Worm (Caenorhabditis elegans) whole organism, young adult: ENCODE data around the gene F40G9.17.

Experiments used
- B0336.3 ChIP-seq: fragments of 200-800 bp; sonication (Bioruptor generic); IDR thresholded peaks from 2 replicates; pipeline ENCODE4 v1.3.6; 2022; ENCODE audit warnings: missing genetic modification characterization, missing compliant biosample characterization
- D2030.7 ChIP-seq: fragments of 200-800 bp; sonication (Bioruptor generic); IDR thresholded peaks from 2 replicates; pipeline ENCODE4 v1.3.6; 2022; ENCODE audit warnings: missing genetic modification reagents, missing genetic modification characterization, missing compliant biosample characterization
- F23B12.7 ChIP-seq: sonication (generic microtip); optimal IDR thresholded peaks from 2 replicates; lab custom pipeline; 2017; ENCODE audit warnings: missing genetic modification characterization, mild to moderate bottlenecking, missing compliant biosample characterization, antibody characterized with exemption, moderate library complexity; ENCODE audit not compliant: insufficient read depth
- F55B11.4 ChIP-seq: sonication (generic microtip); optimal IDR thresholded peaks from 2 replicates; lab custom pipeline; 2016; ENCODE audit warnings: missing compliant biosample characterization, missing genetic modification characterization, borderline replicate concordance; ENCODE audit not compliant: insufficient read depth
- K11D2.4 ChIP-seq: fragments of 200-800 bp; sonication (Bioruptor generic); IDR thresholded peaks from 2 replicates; pipeline ENCODE4 v1.3.6; 2022; ENCODE audit warnings: missing genetic modification reagents, missing genetic modification characterization, missing compliant biosample characterization
- K12H6.12 ChIP-seq: fragments of 200-800 bp; sonication (Bioruptor generic); optimal IDR thresholded peaks from 2 replicates; lab custom pipeline; 2018; ENCODE audit warnings: mild to moderate bottlenecking, missing genetic modification characterization, missing compliant biosample characterization
- Y53F4B.3 ChIP-seq: fragments of 200-800 bp; sonication (Bioruptor generic); IDR thresholded peaks from 2 replicates; pipeline ENCODE4 v1.3.6; 2022; ENCODE audit warnings: missing genetic modification reagents, missing genetic modification characterization, missing compliant biosample characterization
- Y56A3A.18 ChIP-seq: fragments of 200-800 bp; sonication (Bioruptor generic); IDR thresholded peaks from 2 replicates; pipeline ENCODE4 v1.3.6; 2022; ENCODE audit warnings: missing genetic modification reagents, missing genetic modification characterization, missing compliant biosample characterization
- Y67H2A.10 ChIP-seq: fragments of 200-800 bp; sonication (Bioruptor generic); conservative IDR thresholded peaks from 2 replicates; pipeline ENCODE4 v1.3.6; 2022; ENCODE audit warnings: missing genetic modification reagents, missing genetic modification characterization, missing compliant biosample characterization
- aptf-3 ChIP-seq: fragments of 200-800 bp; sonication (Bioruptor generic); IDR thresholded peaks from 2 replicates; pipeline ENCODE4 v1.3.6; 2022; ENCODE audit warnings: missing genetic modification characterization, missing compliant biosample characterization
- attf-3 ChIP-seq: fragments of 200-800 bp; sonication (Bioruptor generic); conservative IDR thresholded peaks from 2 replicates; pipeline ENCODE4 v1.3.6; 2022; ENCODE audit warnings: missing genetic modification reagents, missing genetic modification characterization, missing compliant biosample characterization
- attf-5 ChIP-seq: fragments of 200-800 bp; sonication (Bioruptor generic); optimal IDR thresholded peaks from 2 replicates; lab custom pipeline; 2018; ENCODE audit warnings: mild to moderate bottlenecking, missing genetic modification characterization, missing compliant biosample characterization
- attf-6 ChIP-seq: fragments of 200-800 bp; sonication (Bioruptor generic); IDR thresholded peaks from 2 replicates; pipeline ENCODE4 v1.3.6; 2022; ENCODE audit warnings: missing genetic modification reagents, missing genetic modification characterization, missing compliant biosample characterization
- bed-2 ChIP-seq: fragments of 200-800 bp; sonication (Bioruptor generic); IDR thresholded peaks from 2 replicates; pipeline ENCODE4 v1.3.6; 2022; ENCODE audit warnings: missing genetic modification reagents, missing genetic modification characterization, missing compliant biosample characterization
- cebp-1 ChIP-seq, 2 experiments: fragments of 200-800 bp in 1 of 2; sonication (Bioruptor generic) in 1 of 2; sonication (generic microtip) in 1 of 2; IDR thresholded peaks in 1 of 2; optimal IDR thresholded peaks in 1 of 2; 2 replicates each; pipeline versions ENCODE4 v1.3.6 to Lab custom; 2017 to 2022; ENCODE audit warnings: missing compliant biosample characterization in 2 of 2, missing genetic modification characterization in 2 of 2, mild to moderate bottlenecking in 1 of 2, missing genetic modification reagents in 1 of 2, moderate library complexity in 1 of 2
- ceh-100 ChIP-seq: fragments of 200-800 bp; sonication (Bioruptor generic); IDR thresholded peaks from 2 replicates; pipeline ENCODE4 v1.3.6; 2022; ENCODE audit warnings: missing genetic modification reagents, missing genetic modification characterization, missing compliant biosample characterization
- die-1 ChIP-seq: sonication (generic microtip); optimal IDR thresholded peaks from 2 replicates; lab custom pipeline; 2016; ENCODE audit warnings: missing genotype, mild to moderate bottlenecking, missing genetic modification characterization, missing compliant biosample characterization
- dpl-1 ChIP-seq: fragments of 150-350 bp; optimal IDR thresholded peaks from 2 replicates; lab custom pipeline; 2014; ENCODE audit warnings: missing biosample characterization, missing genetic modification reagents, missing genetic modification characterization
- egl-18 ChIP-seq: fragments of 200-800 bp; sonication (Bioruptor generic); IDR thresholded peaks from 2 replicates; pipeline ENCODE4 v1.3.6; 2022; ENCODE audit warnings: missing genetic modification reagents, missing genetic modification characterization, missing compliant biosample characterization
- gei-17 ChIP-seq: fragments of 200-800 bp; sonication (Bioruptor generic); optimal IDR thresholded peaks from 2 replicates; lab custom pipeline; 2018; ENCODE audit warnings: mild to moderate bottlenecking, missing genetic modification characterization, missing compliant biosample characterization
- hmg-1.2 ChIP-seq: fragments of 200-800 bp; sonication (Bioruptor generic); IDR thresholded peaks from 2 replicates; pipeline ENCODE4 v1.3.6; 2022; ENCODE audit warnings: missing genetic modification reagents, missing genetic modification characterization, missing compliant biosample characterization
- hrde-1 ChIP-seq: sonication (generic microtip); optimal IDR thresholded peaks from 2 replicates; lab custom pipeline; 2016; ENCODE audit warnings: missing genetic modification characterization, mild to moderate bottlenecking, missing compliant biosample characterization, moderate library complexity, missing genotype, missing genetic modification reagents, borderline replicate concordance
- lag-1 ChIP-seq: fragments of 200-800 bp; sonication (Bioruptor generic); IDR thresholded peaks from 2 replicates; pipeline ENCODE4 v1.3.6; 2022; ENCODE audit warnings: missing genetic modification reagents, missing genetic modification characterization, missing compliant biosample characterization
- lsl-1 ChIP-seq: fragments of 200-800 bp; sonication (Bioruptor generic); optimal IDR thresholded peaks from 2 replicates; lab custom pipeline; 2018; ENCODE audit warnings: mild to moderate bottlenecking, missing genetic modification characterization, moderate library complexity, missing compliant biosample characterization
- madf-6 ChIP-seq: fragments of 200-800 bp; sonication (Bioruptor generic); IDR thresholded peaks from 2 replicates; pipeline ENCODE4 v1.3.6; 2022; ENCODE audit warnings: missing genetic modification reagents, missing genetic modification characterization, missing compliant biosample characterization
- mes-4 ChIP-seq: sonication (generic microtip); optimal IDR thresholded peaks from 2 replicates; lab custom pipeline; 2016; ENCODE audit warnings: missing genotype, missing genetic modification characterization, missing compliant biosample characterization
- nfya-2 ChIP-seq: fragments of 200-800 bp; sonication (Bioruptor generic); IDR thresholded peaks from 2 replicates; pipeline ENCODE4 v1.3.6; 2022; ENCODE audit warnings: missing genetic modification reagents, missing genetic modification characterization, missing compliant biosample characterization
- nhr-80 ChIP-seq: sonication (generic microtip); optimal IDR thresholded peaks from 2 replicates; lab custom pipeline; 2016; ENCODE audit warnings: missing genetic modification characterization, missing compliant biosample characterization
- pbrm-1 ChIP-seq: fragments of 200-800 bp; sonication (Bioruptor generic); IDR thresholded peaks from 2 replicates; pipeline ENCODE4 v1.3.6; 2022; ENCODE audit warnings: missing genetic modification reagents, missing genetic modification characterization, missing compliant biosample characterization
- rpc-1 ChIP-seq, 2 experiments: fragments of 150-350 bp in 1 of 2; sonication (generic microtip) in 1 of 2; optimal IDR thresholded peaks; 2 replicates each; lab custom pipeline; 2014 to 2018; ENCODE audit warnings: missing biosample characterization in 1 of 2, missing genetic modification characterization in 1 of 2, missing genetic modification reagents in 1 of 2, missing genotype in 1 of 2
- sdz-38 ChIP-seq: sonication (generic microtip); optimal IDR thresholded peaks from 2 replicates; lab custom pipeline; 2016; ENCODE audit warnings: missing genotype, missing genetic modification characterization, missing compliant biosample characterization
- snpc-1.1 ChIP-seq: sonication (generic microtip); optimal IDR thresholded peaks from 2 replicates; lab custom pipeline; 2017; ENCODE audit warnings: missing genetic modification characterization, mild to moderate bottlenecking, missing compliant biosample characterization, antibody characterized with exemption, moderate library complexity, missing genotype, missing genetic modification reagents; ENCODE audit not compliant: insufficient read depth
- snpc-1.3 ChIP-seq: sonication (generic microtip); optimal IDR thresholded peaks from 2 replicates; lab custom pipeline; 2017; ENCODE audit warnings: missing genetic modification characterization, mild to moderate bottlenecking, missing compliant biosample characterization, antibody characterized with exemption, moderate library complexity, missing genotype, missing genetic modification reagents; ENCODE audit not compliant: insufficient read depth
- snpc-4 ChIP-seq, 5 experiments: fragments of 150-350 bp in 1 of 5; sonication (generic microtip) in 4 of 5; optimal IDR thresholded peaks; 2 replicates each; lab custom pipeline; 2014 to 2018; ENCODE audit warnings: missing genetic modification characterization in 5 of 5, missing biosample characterization in 3 of 5, antibody characterized with exemption in 2 of 5, mild to moderate bottlenecking in 2 of 5, missing compliant biosample characterization in 2 of 5, missing genotype in 2 of 5, moderate library complexity in 2 of 5, missing genetic modification reagents in 1 of 5
- somi-1 ChIP-seq: fragments of 200-800 bp; sonication (Bioruptor generic); optimal IDR thresholded peaks from 2 replicates; lab custom pipeline; 2018; ENCODE audit warnings: mild to moderate bottlenecking, missing genetic modification characterization, missing compliant biosample characterization
- sptf-2 ChIP-seq: fragments of 200-800 bp; sonication (Bioruptor generic); optimal IDR thresholded peaks from 2 replicates; lab custom pipeline; 2018; ENCODE audit warnings: mild to moderate bottlenecking, missing genetic modification characterization, missing compliant biosample characterization
- zfh-2 ChIP-seq: fragments of 200-800 bp; sonication (Bioruptor generic); conservative IDR thresholded peaks from 2 replicates; pipeline ENCODE4 v1.3.6; 2022; ENCODE audit warnings: missing genetic modification reagents, missing genetic modification characterization, missing compliant biosample characterization
- zim-3 ChIP-seq: sonication (generic microtip); optimal IDR thresholded peaks from 2 replicates; lab custom pipeline; 2017; ENCODE audit warnings: mild to moderate bottlenecking, missing genetic modification characterization, moderate library complexity, missing compliant biosample characterization
- ztf-6 ChIP-seq: fragments of 200-800 bp; sonication (Bioruptor generic); IDR thresholded peaks from 2 replicates; pipeline ENCODE4 v1.3.6; 2022; ENCODE audit warnings: missing genetic modification reagents, missing genetic modification characterization, missing compliant biosample characterization

F40G9.17 gene

ce11 chrIII:184335-184734 lies 9.9 kb upstream of the F40G9.17 start:
- no peak for TF ChIP-seq pbrm-1
- TF ChIP-seq nfya-2 (GFP tag; lab: Robert Waterston, UW) = no peak
- no peak for TF ChIP-seq K12H6.12 (tag; lab: Kevin White, UChicago)
- TF ChIP-seq Y53F4B.3 (GFP tag; lab: Robert Waterston, UW) = no peak
- TF ChIP-seq ztf-6 (GFP tag; lab: Robert Waterston, UW) = no peak
- no peak for TF ChIP-seq egl-18 (GFP tag; lab: Robert Waterston, UW)
- no peak for TF ChIP-seq somi-1 (GFP tag; lab: Kevin White, UChicago)
- TF ChIP-seq sdz-38 (tag; lab: Kevin White, UChicago) = no peak
- TF ChIP-seq F55B11.4 (tag; lab: Kevin White, UChicago) = no peak
- no peak for TF ChIP-seq ceh-100 (GFP tag; lab: Robert Waterston, UW)

DNA sequence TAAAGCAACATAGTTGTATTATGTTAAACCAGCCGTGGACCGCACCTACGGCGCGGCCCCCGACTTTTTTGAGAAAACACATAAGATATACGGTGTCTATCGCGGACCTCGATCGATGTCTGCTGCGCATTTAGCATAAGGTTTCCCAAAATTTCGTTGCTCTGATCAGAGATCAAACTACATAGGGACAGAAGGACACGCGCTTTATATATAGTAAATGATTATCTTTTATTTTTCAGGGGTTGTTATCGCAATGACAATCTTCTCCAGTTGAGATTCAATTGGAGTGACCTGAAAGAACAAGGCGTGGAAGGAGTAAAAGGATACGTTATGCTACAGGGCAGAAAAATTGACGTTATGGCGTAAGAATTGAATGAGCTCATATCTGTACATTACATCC lies 8.4 kb upstream of the F40G9.17 start:
- 0 out of 2 replicates have a peak, but pooled peaks have one; percentile 31 for TF ChIP-seq B0336.3 (GFP tag; lab: Robert Waterston, UW)
- TF ChIP-seq D2030.7 = 0 out of 2 replicates have a peak, but pooled peaks have one; percentile 13
- TF ChIP-seq attf-6 (GFP tag; lab: Robert Waterston, UW) = peak; percentile 53; the same call in 1 of the 2 replicates
- TF ChIP-seq snpc-1.1 (tag; lab: Kevin White, UChicago) = peak; percentile 75
- 0 out of 2 replicates have a peak, but pooled peaks have one; percentile 8 for TF ChIP-seq Y56A3A.18 (GFP tag; lab: Robert Waterston, UW)
- peak; percentile 49 for TF ChIP-seq hmg-1.2 (GFP tag; lab: Robert Waterston, UW)
- 0 out of 2 replicates have a peak, but pooled peaks have one; percentile 32 for TF ChIP-seq pbrm-1
- TF ChIP-seq snpc-4 (GFP tag; optimal IDR thresholded peaks at IDR 0.05; lab: Kevin White, UChicago) = peak; percentile 32
- peak in 2 of 4 experiments; percentile 87 to 90 for TF ChIP-seq snpc-4 (tag; optimal IDR thresholded peaks at IDR 0.05; lab: Kevin White, UChicago)
- TF ChIP-seq, all 124 proteins: peak for 8; not testable (repeated sequence) for 116

DNA sequence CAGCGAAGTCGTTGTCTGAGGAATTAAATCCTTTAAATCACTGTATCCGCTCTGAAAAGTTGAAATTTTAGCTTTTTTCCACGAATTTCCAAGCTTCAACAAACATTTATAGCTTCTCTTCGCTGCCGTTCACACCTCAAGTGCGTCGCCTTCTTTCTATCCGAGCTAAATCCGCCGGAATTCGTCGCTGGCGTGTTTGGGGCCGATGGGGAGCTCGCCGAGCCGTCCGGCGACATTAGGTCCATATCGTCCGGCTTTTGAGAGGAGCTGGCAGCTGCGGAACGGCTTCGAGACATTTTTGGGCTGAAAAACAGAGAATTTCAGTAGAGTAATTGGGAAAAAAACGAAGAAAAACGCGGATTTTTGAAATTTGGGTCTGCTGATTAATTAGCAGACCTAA lies 6.4 kb upstream of the F40G9.17 start, which contains the start of gene mxl-2:
Gene mxl-2 (minus strand): TSS at position 303 of the 400 bp plus-strand sequence.
- no peak for TF ChIP-seq dpl-1 (GFP tag; lab: Kevin White, UChicago)
- TF ChIP-seq zim-3 (tag; lab: Kevin White, UChicago) = no peak
- TF ChIP-seq sptf-2 (GFP tag; lab: Kevin White, UChicago) = no peak
- peak; percentile 68 for TF ChIP-seq zfh-2 (GFP tag; lab: Robert Waterston, UW)
- TF ChIP-seq, all 124 proteins: peak for 1

- TF ChIP-seq rpc-1 (optimal IDR thresholded peaks at IDR 0.05; lab: Kevin White, UChicago) = no peak
- TF ChIP-seq rpc-1 (tag; optimal IDR thresholded peaks at IDR 0.05; lab: Kevin White, UChicago) = no peak
- no peak for TF ChIP-seq snpc-1.3
- no peak for TF ChIP-seq zfh-2 (GFP tag; lab: Robert Waterston, UW)
- peak; percentile 95 for TF ChIP-seq attf-3 (GFP tag; lab: Robert Waterston, UW)
- TF ChIP-seq nhr-80 (tag; lab: Kevin White, UChicago) = peak; percentile 25
- no peak for TF ChIP-seq F23B12.7 (tag; lab: Kevin White, UChicago)
- no peak for TF ChIP-seq zim-3 (tag; lab: Kevin White, UChicago)
- TF ChIP-seq K12H6.12 (tag; lab: Kevin White, UChicago) = no peak
- TF ChIP-seq hrde-1 (tag; lab: Kevin White, UChicago) = no peak
- TF ChIP-seq attf-5 (GFP tag; lab: Kevin White, UChicago) = peak; percentile 70
- TF ChIP-seq lsl-1 (GFP tag; lab: Kevin White, UChicago) = no peak
- no peak for TF ChIP-seq die-1 (tag; lab: Kevin White, UChicago)
- TF ChIP-seq Y67H2A.10 (GFP tag; lab: Robert Waterston, UW) = no peak
- no peak for TF ChIP-seq K11D2.4 (GFP tag; lab: Robert Waterston, UW)
- no peak for TF ChIP-seq cebp-1 (GFP tag; IDR thresholded peaks at IDR 0.05; lab: Robert Waterston, UW)
- TF ChIP-seq cebp-1 (tag; optimal IDR thresholded peaks at IDR 0.05; lab: Kevin White, UChicago) = peak; percentile 14
- no peak for TF ChIP-seq aptf-3 (GFP tag; lab: Robert Waterston, UW)
- no peak for TF ChIP-seq bed-2 (GFP tag; lab: Robert Waterston, UW)
- no peak for TF ChIP-seq madf-6
- no peak for TF ChIP-seq gei-17
- no peak for TF ChIP-seq mes-4 (tag; lab: Kevin White, UChicago)
- TF ChIP-seq lag-1 (GFP tag; lab: Robert Waterston, UW) = no peak
Observed at ce11 chrIII:188426-188888, 5.8 kb upstream of the F40G9.17 start, which contains the start of gene ubc-20. Gene ubc-20, plus strand, starts transcription at chrIII:188838.
